Worm (Caenorhabditis elegans) whole organism, late embryonic: ENCODE results near the gene ZK1248.15.

ENCODE experiments used
- C38D4.7 ChIP-seq: fragments of 200-800 bp; sonication (Bioruptor generic); optimal IDR thresholded peaks from 2 replicates; lab custom pipeline; 2018; ENCODE audit warnings: mild to moderate bottlenecking, missing genetic modification characterization, moderate library complexity, missing compliant biosample characterization
- F13H6.1 ChIP-seq: sonication (generic microtip); optimal IDR thresholded peaks from 2 replicates; lab custom pipeline; 2016; ENCODE audit warnings: missing genetic modification characterization, missing compliant biosample characterization
- ama-1 ChIP-seq: fragments of 150-350 bp; optimal IDR thresholded peaks from 2 replicates; lab custom pipeline; 2014
- ceh-24 ChIP-seq: sonication (generic microtip); optimal IDR thresholded peaks from 2 replicates; lab custom pipeline; 2016; ENCODE audit warnings: mild to moderate bottlenecking, missing genetic modification characterization, missing compliant biosample characterization
- che-1 ChIP-seq: sonication (generic microtip); optimal IDR thresholded peaks from 2 replicates; lab custom pipeline; 2016; ENCODE audit warnings: mild to moderate bottlenecking, missing genetic modification characterization, missing compliant biosample characterization
- dmd-4 ChIP-seq: sonication (generic microtip); optimal IDR thresholded peaks from 2 replicates; lab custom pipeline; 2016; ENCODE audit warnings: borderline replicate concordance, missing genetic modification characterization, missing compliant biosample characterization
- elt-2 ChIP-seq: sonication (generic microtip); optimal IDR thresholded peaks from 2 replicates; lab custom pipeline; 2016; ENCODE audit warnings: missing genetic modification reagents, missing genetic modification characterization, missing compliant biosample characterization
- madf-2 ChIP-seq: sonication (generic microtip); optimal IDR thresholded peaks from 2 replicates; lab custom pipeline; 2017; ENCODE audit warnings: missing genetic modification characterization, missing compliant biosample characterization
- nfya-1 ChIP-seq: sonication (generic microtip); optimal IDR thresholded peaks from 2 replicates; lab custom pipeline; 2017; ENCODE audit warnings: missing genetic modification characterization, mild to moderate bottlenecking, missing compliant biosample characterization, antibody characterized with exemption, moderate library complexity
- nhr-11 ChIP-seq: fragments of 150-350 bp; optimal IDR thresholded peaks from 2 replicates; lab custom pipeline; 2014; ENCODE audit warnings: missing biosample characterization, missing genetic modification characterization
- pag-3 ChIP-seq: sonication (generic microtip); optimal IDR thresholded peaks from 2 replicates; lab custom pipeline; 2016; ENCODE audit warnings: missing compliant biosample characterization, missing genetic modification characterization, borderline replicate concordance

DNA sequence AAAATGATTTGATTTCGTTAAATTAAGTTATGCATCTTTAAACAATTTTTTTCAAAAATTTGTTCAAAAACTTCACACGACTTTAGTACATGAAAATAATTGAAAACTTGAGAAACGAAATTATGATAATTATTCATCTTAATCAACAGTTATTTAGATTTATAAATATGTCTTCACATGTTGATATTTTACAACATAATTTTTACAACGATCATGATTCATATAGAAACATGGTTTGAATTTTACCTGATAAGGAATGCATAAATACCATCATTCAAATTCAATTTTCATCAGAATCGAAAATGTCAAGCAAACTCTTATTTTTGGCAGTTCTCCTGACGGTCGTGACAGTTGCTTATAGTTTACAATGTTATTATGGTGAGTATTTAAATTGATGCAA lies 25.5 kb upstream of the ZK1248.15 start, which contains the start of gene tag-234:
- TF ChIP-seq C38D4.7 (GFP tag; lab: Kevin White, UChicago) (no peak), pag-3 (tag; lab: Kevin White, UChicago) (no peak), madf-2 (no peak), nhr-11 (tag; lab: Kevin White, UChicago) (no peak), ama-1 (no peak), che-1 (no peak), dmd-4 (tag; lab: Kevin White, UChicago) (no peak), ceh-24 (tag; lab: Kevin White, UChicago) (no peak), elt-2 (tag; lab: Kevin White, UChicago) (no peak), F13H6.1 (tag; lab: Kevin White, UChicago) (no peak), nfya-1 (no peak)
